Fruit fly (Drosophila melanogaster) whole organism, adult: ENCODE results near the gene GABA-B-R2.

ENCODE experiments used
- CG11617 ChIP-seq: fragments of 200-800 bp; sonication (Bioruptor generic); optimal IDR thresholded peaks from 2 replicates; lab custom pipeline; 2017; ENCODE audit warnings: mild to moderate bottlenecking, missing biosample characterization, missing genetic modification reagents, missing genetic modification characterization
- CG12768 ChIP-seq: fragments of 200-800 bp; sonication (Bioruptor generic); optimal IDR thresholded peaks from 2 replicates; lab custom pipeline; 2017; ENCODE audit warnings: missing biosample characterization, missing genetic modification characterization, mild to moderate bottlenecking, moderate library complexity, missing genetic modification reagents
- CG14711 ChIP-seq: fragments of 200-800 bp; sonication (Bioruptor generic); optimal IDR thresholded peaks from 2 replicates; lab custom pipeline; 2018; ENCODE audit warnings: missing biosample characterization, mild to moderate bottlenecking, missing genetic modification characterization, moderate library complexity
- CG33017 ChIP-seq: fragments of 200-800 bp; sonication (Bioruptor generic); optimal IDR thresholded peaks from 2 replicates; lab custom pipeline; 2018; ENCODE audit warnings: missing biosample characterization, mild to moderate bottlenecking, missing genetic modification characterization, moderate library complexity
- CG7101 ChIP-seq: fragments of 200-800 bp; sonication (Bioruptor generic); optimal IDR thresholded peaks from 2 replicates; lab custom pipeline; 2018; ENCODE audit warnings: missing biosample characterization, mild to moderate bottlenecking, missing genetic modification characterization, moderate library complexity
- Crg-1 ChIP-seq: fragments of 200-800 bp; sonication (Bioruptor generic); optimal IDR thresholded peaks from 2 replicates; lab custom pipeline; 2016; ENCODE audit warnings: missing biosample characterization, missing genetic modification characterization
- Hr96 ChIP-seq: fragments of 200-800 bp; sonication (Bioruptor generic); optimal IDR thresholded peaks from 2 replicates; lab custom pipeline; 2016; ENCODE audit warnings: missing biosample characterization, missing genetic modification characterization
- Mnt ChIP-seq: fragments of 200-800 bp; sonication (Bioruptor generic); optimal IDR thresholded peaks from 2 replicates; lab custom pipeline; 2016; ENCODE audit warnings: missing biosample characterization, mild to moderate bottlenecking, missing genetic modification characterization
- bab1 ChIP-seq: fragments of 200-800 bp; sonication (Bioruptor generic); optimal IDR thresholded peaks from 3 replicates; lab custom pipeline; 2019; ENCODE audit warnings: missing biosample characterization, mild to moderate bottlenecking, missing genetic modification characterization, moderate library complexity
- cic ChIP-seq: fragments of 200-800 bp; sonication (Bioruptor generic); optimal IDR thresholded peaks from 2 replicates; lab custom pipeline; 2017; ENCODE audit warnings: missing biosample characterization, mild to moderate bottlenecking, missing genetic modification characterization, moderate library complexity
- ovo ChIP-seq: fragments of 200-800 bp; sonication (Bioruptor generic); optimal IDR thresholded peaks from 2 replicates; lab custom pipeline; 2016; ENCODE audit warnings: missing biosample characterization, missing genetic modification characterization

DNA sequence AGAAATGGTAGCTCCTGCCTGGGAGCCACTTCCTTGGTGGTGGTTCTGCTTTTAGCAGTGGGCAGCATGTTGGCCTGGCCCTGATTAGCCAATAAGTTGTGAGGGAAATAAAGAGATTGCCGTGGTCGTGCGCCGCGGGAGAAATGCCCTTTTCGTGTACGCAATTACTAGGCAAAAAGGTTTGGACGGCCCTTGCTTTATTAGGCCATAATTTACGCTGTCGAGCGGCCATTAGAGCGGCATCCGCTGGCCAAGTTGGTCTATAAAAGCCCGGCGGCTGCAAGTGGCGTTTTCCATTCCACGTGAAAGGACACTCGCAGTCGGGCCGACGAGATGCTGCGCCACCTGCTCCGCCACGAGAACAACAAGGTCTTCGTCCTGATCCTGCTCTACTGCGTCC lies 6.4 kb downstream of the GABA-B-R2 start, which contains the start of gene Burs:
- TF ChIP-seq CG11617 (no peak), ovo (GFP tag; lab: Kevin White, UChicago) (no peak), Hr96 (GFP tag; lab: Kevin White, UChicago) (no peak), Crg-1 (GFP tag; lab: Kevin White, UChicago) (no peak), CG7101 (tag; lab: Kevin White, UChicago) (no peak), CG33017 (no peak), bab1 (GFP tag; lab: Kevin White, UChicago) (no peak), CG14711 (tag; lab: Kevin White, UChicago) (no peak), cic (GFP tag; lab: Kevin White, UChicago) (no peak), CG12768 (GFP tag; lab: Kevin White, UChicago) (no peak), Mnt (GFP tag; lab: Kevin White, UChicago) (no peak)
